Worm (Caenorhabditis elegans) whole organism, L4 larva: ENCODE measurements around the gene R07B7.9.

Experiments used
- F26F4.8 ChIP-seq: fragments of 200-800 bp; sonication (Bioruptor generic); conservative IDR thresholded peaks from 2 replicates; pipeline ENCODE4 v1.3.6; 2022; ENCODE audit warnings: missing genetic modification characterization, missing compliant biosample characterization
- F44E2.7 ChIP-seq: fragments of 200-800 bp; sonication (Bioruptor generic); IDR thresholded peaks from 2 replicates; pipeline ENCODE4 v2.1.2; 2022; ENCODE audit warnings: missing genetic modification characterization, missing compliant biosample characterization
- R02D3.7 ChIP-seq: fragments of 150-350 bp; sonication (generic microtip); optimal IDR thresholded peaks from 3 replicates; lab custom pipeline; 2014; ENCODE audit warnings: missing biosample characterization, missing genetic modification characterization
- T20F7.1 ChIP-seq: fragments of 200-800 bp; sonication (Bioruptor generic); optimal IDR thresholded peaks from 2 replicates; lab custom pipeline; 2018; ENCODE audit warnings: mild to moderate bottlenecking, missing genetic modification characterization, missing compliant biosample characterization
- Y5F2A.4 ChIP-seq: fragments of 200-800 bp; sonication (Bioruptor generic); optimal IDR thresholded peaks from 2 replicates; lab custom pipeline; 2018; ENCODE audit warnings: mild to moderate bottlenecking, missing genetic modification characterization, missing compliant biosample characterization
- aha-1 ChIP-seq: fragments of 150-350 bp; peaks from one replicate; lab custom pipeline; 2014; ENCODE audit warnings: missing biosample characterization, missing genetic modification characterization
- attf-4 ChIP-seq: sonication (generic microtip); optimal IDR thresholded peaks from 3 replicates; lab custom pipeline; 2017; ENCODE audit warnings: missing biosample characterization, missing genetic modification characterization
- ceh-62 ChIP-seq: sonication (generic microtip); optimal IDR thresholded peaks from 2 replicates; lab custom pipeline; 2017; ENCODE audit warnings: missing biosample characterization, missing genetic modification characterization
- daf-12 ChIP-seq: fragments of 150-350 bp; optimal IDR thresholded peaks from 2 replicates; lab custom pipeline; 2014; ENCODE audit warnings: missing biosample characterization, missing genetic modification reagents, missing genetic modification characterization
- daf-16 ChIP-seq, 3 experiments: sonication (generic microtip); optimal IDR thresholded peaks; 2 replicates each; lab custom pipeline; 2016 to 2017; ENCODE audit warnings: missing genetic modification characterization in 3 of 3, missing genetic modification reagents in 3 of 3, mild to moderate bottlenecking in 2 of 3, missing compliant biosample characterization in 2 of 3, missing biosample characterization in 1 of 3, moderate library complexity in 1 of 3
- dpl-1 ChIP-seq: fragments of 150-350 bp; optimal IDR thresholded peaks from 2 replicates; lab custom pipeline; 2014; ENCODE audit warnings: missing biosample characterization, missing genetic modification reagents, missing genetic modification characterization
- duxl-1 ChIP-seq: sonication (generic microtip); optimal IDR thresholded peaks from 2 replicates; lab custom pipeline; 2016; ENCODE audit warnings: mild to moderate bottlenecking, missing genetic modification characterization, moderate library complexity, missing compliant biosample characterization; ENCODE audit not compliant: poor library complexity
- dve-1 ChIP-seq: sonication (generic microtip); optimal IDR thresholded peaks from 2 replicates; lab custom pipeline; 2017; ENCODE audit warnings: antibody characterized with exemption, mild to moderate bottlenecking, missing genetic modification characterization, missing compliant biosample characterization; ENCODE audit not compliant: insufficient read depth
- hlh-30 ChIP-seq: sonication (generic microtip); optimal IDR thresholded peaks from 2 replicates; lab custom pipeline; 2017; ENCODE audit warnings: antibody characterized with exemption, mild to moderate bottlenecking, missing genetic modification characterization, missing compliant biosample characterization; ENCODE audit not compliant: insufficient read depth
- lim-7 ChIP-seq: fragments of 200-800 bp; sonication (Bioruptor generic); IDR thresholded peaks from 2 replicates; pipeline ENCODE4 v1.3.6; 2022; ENCODE audit warnings: missing genetic modification characterization, missing compliant biosample characterization
- lin-15B ChIP-seq: fragments of 150-350 bp; sonication (generic microtip); optimal IDR thresholded peaks from 3 replicates; lab custom pipeline; 2014; ENCODE audit warnings: missing biosample characterization, missing genetic modification characterization
- lin-29 ChIP-seq: fragments of 200-800 bp; sonication (Bioruptor generic); IDR thresholded peaks from 2 replicates; pipeline ENCODE4 v1.3.6; 2022; ENCODE audit warnings: missing genetic modification reagents, missing genetic modification characterization, missing compliant biosample characterization
- lin-38 ChIP-seq: fragments of 200-800 bp; sonication (Bioruptor generic); IDR thresholded peaks from 2 replicates; pipeline ENCODE4 v1.3.6; 2022; ENCODE audit warnings: missing genetic modification reagents, missing genetic modification characterization, missing compliant biosample characterization
- lsy-2 ChIP-seq, 2 experiments: fragments of 150-350 bp in 1 of 2; sonication (generic microtip) in 1 of 2; optimal IDR thresholded peaks; 2 replicates each; lab custom pipeline; 2014 to 2017; ENCODE audit warnings: missing biosample characterization in 2 of 2, missing genetic modification characterization in 2 of 2
- madf-9 ChIP-seq: fragments of 200-800 bp; sonication (Bioruptor generic); conservative IDR thresholded peaks from 2 replicates; pipeline ENCODE4 v1.3.6; 2022; ENCODE audit warnings: missing genetic modification reagents, missing genetic modification characterization, missing compliant biosample characterization
- mes-2 ChIP-seq: sonication (generic microtip); optimal IDR thresholded peaks from 2 replicates; lab custom pipeline; 2016; ENCODE audit warnings: missing genotype, mild to moderate bottlenecking, missing genetic modification characterization, missing compliant biosample characterization; ENCODE audit not compliant: poor library complexity, severe bottlenecking
- mxl-3 ChIP-seq: fragments of 200-800 bp; sonication (Bioruptor generic); optimal IDR thresholded peaks from 2 replicates; lab custom pipeline; 2018; ENCODE audit warnings: mild to moderate bottlenecking, missing genetic modification characterization, missing compliant biosample characterization
- nhr-11 ChIP-seq: fragments of 150-350 bp; optimal IDR thresholded peaks from 2 replicates; lab custom pipeline; 2014; ENCODE audit warnings: missing biosample characterization, missing genetic modification characterization
- nhr-237 ChIP-seq: sonication (generic microtip); optimal IDR thresholded peaks from 2 replicates; lab custom pipeline; 2017; ENCODE audit warnings: missing biosample characterization, missing genetic modification characterization
- nhr-25 ChIP-seq: sonication (generic microtip); optimal IDR thresholded peaks from 2 replicates; lab custom pipeline; 2017; ENCODE audit warnings: missing genetic modification characterization, mild to moderate bottlenecking, missing compliant biosample characterization, antibody characterized with exemption, moderate library complexity, borderline replicate concordance; ENCODE audit not compliant: insufficient read depth
- nhr-28 ChIP-seq: fragments of 150-350 bp; optimal IDR thresholded peaks from 2 replicates; lab custom pipeline; 2014; ENCODE audit warnings: missing biosample characterization, missing genetic modification characterization
- nhr-41 ChIP-seq: fragments of 200-800 bp; sonication (Bioruptor generic); IDR thresholded peaks from 2 replicates; pipeline ENCODE4 v1.3.6; 2022; ENCODE audit warnings: missing genetic modification reagents, missing genetic modification characterization, missing compliant biosample characterization
- nhr-77 ChIP-seq: fragments of 150-350 bp; optimal IDR thresholded peaks from 2 replicates; lab custom pipeline; 2014; ENCODE audit warnings: missing biosample characterization, missing genetic modification characterization
- pha-4 ChIP-seq, 2 experiments: fragments of 150-350 bp in 1 of 2; fragments of 200-800 bp in 1 of 2; sonication (Bioruptor generic) in 1 of 2; IDR thresholded peaks in 1 of 2; optimal IDR thresholded peaks in 1 of 2; 2 replicates each; pipeline versions ENCODE4 v1.3.6 to Lab custom; 2014 to 2022; ENCODE audit warnings: missing genetic modification characterization in 2 of 2, missing genetic modification reagents in 2 of 2, missing biosample characterization in 1 of 2, missing compliant biosample characterization in 1 of 2
- pqm-1 ChIP-seq: sonication (generic microtip); optimal IDR thresholded peaks from 2 replicates; lab custom pipeline; 2017; ENCODE audit warnings: missing biosample characterization, missing genetic modification characterization
- rbr-2 ChIP-seq: sonication (generic microtip); optimal IDR thresholded peaks from 2 replicates; lab custom pipeline; 2016; ENCODE audit warnings: missing genotype, missing genetic modification characterization, missing compliant biosample characterization
- set-16 ChIP-seq: fragments of 200-800 bp; sonication (Bioruptor generic); IDR thresholded peaks from 2 replicates; pipeline ENCODE4 v1.3.6; 2022; ENCODE audit warnings: missing genetic modification reagents, missing genetic modification characterization, missing compliant biosample characterization
- snpc-4 ChIP-seq: fragments of 150-350 bp; optimal IDR thresholded peaks from 2 replicates; lab custom pipeline; 2014; ENCODE audit warnings: missing biosample characterization, missing genetic modification characterization
- spr-3 ChIP-seq: fragments of 200-800 bp; sonication (Bioruptor generic); optimal IDR thresholded peaks from 2 replicates; lab custom pipeline; 2018; ENCODE audit warnings: mild to moderate bottlenecking, missing genetic modification characterization, missing compliant biosample characterization
- tag-97 ChIP-seq: fragments of 200-800 bp; sonication (Bioruptor generic); IDR thresholded peaks from 2 replicates; pipeline ENCODE4 v1.3.6; 2022; ENCODE audit warnings: missing genetic modification characterization, missing compliant biosample characterization
- tra-1 ChIP-seq: fragments of 200-800 bp; sonication (Bioruptor generic); IDR thresholded peaks from 2 replicates; pipeline ENCODE4 v1.3.6; 2022; ENCODE audit warnings: missing genetic modification reagents, missing genetic modification characterization, missing compliant biosample characterization
- zag-1 ChIP-seq: fragments of 150-350 bp; optimal IDR thresholded peaks from 2 replicates; lab custom pipeline; 2014; ENCODE audit warnings: missing biosample characterization, missing genetic modification characterization
- zfp-2 ChIP-seq: sonication (generic microtip); optimal IDR thresholded peaks from 2 replicates; lab custom pipeline; 2016; ENCODE audit warnings: mild to moderate bottlenecking, missing genetic modification characterization, missing compliant biosample characterization
- zfp-3 ChIP-seq: fragments of 200-800 bp; sonication (Bioruptor generic); conservative IDR thresholded peaks from 2 replicates; pipeline ENCODE4 v1.3.6; 2022; ENCODE audit warnings: missing genetic modification reagents, missing genetic modification characterization, missing compliant biosample characterization
- zip-11 ChIP-seq: fragments of 200-800 bp; sonication (Bioruptor generic); IDR thresholded peaks from 2 replicates; pipeline ENCODE4 v1.3.6; 2022; ENCODE audit warnings: missing genetic modification characterization, missing compliant biosample characterization
- zip-2 ChIP-seq: fragments of 150-350 bp; optimal IDR thresholded peaks from 2 replicates; lab custom pipeline; 2014; ENCODE audit warnings: missing biosample characterization, missing genetic modification characterization
- ztf-11 ChIP-seq: fragments of 150-350 bp; optimal IDR thresholded peaks from 2 replicates; lab custom pipeline; 2014; ENCODE audit warnings: missing biosample characterization, missing genetic modification characterization

Gene R07B7.9

DNA sequence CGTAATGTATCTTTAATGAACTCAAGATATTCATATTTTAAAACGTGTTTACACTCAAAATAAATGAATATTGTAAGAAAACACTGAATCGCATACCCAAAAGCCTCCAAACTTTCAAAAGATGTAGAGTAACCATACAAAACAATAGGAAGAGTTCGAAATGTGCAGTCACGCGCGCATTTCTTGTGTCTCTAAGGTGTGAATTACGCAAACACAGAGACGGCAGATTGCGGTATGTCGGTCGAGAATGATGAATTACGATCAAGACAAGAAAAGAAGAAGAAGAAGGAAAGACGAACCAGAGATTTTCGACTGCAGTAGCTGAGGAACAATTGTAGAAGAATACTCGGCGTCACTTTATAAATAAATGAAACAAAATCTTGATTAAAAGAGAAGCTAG lies 31.3 kb upstream of the R07B7.9 start, which contains the start of gene lhpp-1 (continued):
- TF ChIP-seq mes-2: peak; percentile 19
- no peak for TF ChIP-seq lin-29 (GFP tag; lab: Robert Waterston, UW)
- TF ChIP-seq pha-4 (GFP tag; IDR thresholded peaks at IDR 0.05; lab: Robert Waterston, UW): no peak
- TF ChIP-seq pha-4 (tag; optimal IDR thresholded peaks at IDR 0.05; lab: Kevin White, UChicago): no peak
- peak; percentile 11 for TF ChIP-seq dpl-1 (GFP tag; lab: Kevin White, UChicago)

DNA sequence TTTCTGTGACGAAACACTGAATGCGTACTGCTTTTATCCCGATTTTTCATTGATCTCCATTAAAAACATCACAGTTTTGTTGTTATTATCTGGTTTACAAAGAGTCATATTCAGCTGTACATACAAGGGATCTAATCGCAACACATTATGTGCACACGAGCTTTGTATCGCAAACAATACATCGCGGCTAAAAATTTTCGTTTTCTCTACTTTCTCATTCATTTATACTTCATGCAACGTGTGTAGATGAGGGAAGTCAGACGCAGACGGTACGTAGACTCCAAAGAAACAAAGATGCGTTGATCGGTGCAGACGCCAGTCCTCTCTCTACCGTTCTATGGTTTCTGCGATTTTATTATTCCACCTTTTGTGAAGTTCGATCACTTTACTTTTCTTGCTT lies 26.7 kb upstream of the R07B7.9 start, which contains the start of gene nhr-136:
nhr-136 (plus strand) TSS at position 301 of the 400 bp plus-strand sequence.
- TF ChIP-seq zip-2 (tag; lab: Kevin White, UChicago): no peak
- TF ChIP-seq nhr-28: peak; percentile 42
- TF ChIP-seq dve-1 (tag; lab: Kevin White, UChicago): peak; percentile 26
- TF ChIP-seq daf-16 (GFP tag; optimal IDR thresholded peaks at IDR 0.05; lab: Kevin White, UChicago): no peak
- peak; percentile 5 for TF ChIP-seq daf-16 (tag; optimal IDR thresholded peaks at IDR 0.05; lab: Kevin White, UChicago)
- TF ChIP-seq mxl-3 (GFP tag; lab: Kevin White, UChicago): peak; percentile 39
- TF ChIP-seq tag-97 (GFP tag; lab: Robert Waterston, UW): no peak
- TF ChIP-seq F44E2.7 (GFP tag; lab: Robert Waterston, UW): no peak

DNA sequence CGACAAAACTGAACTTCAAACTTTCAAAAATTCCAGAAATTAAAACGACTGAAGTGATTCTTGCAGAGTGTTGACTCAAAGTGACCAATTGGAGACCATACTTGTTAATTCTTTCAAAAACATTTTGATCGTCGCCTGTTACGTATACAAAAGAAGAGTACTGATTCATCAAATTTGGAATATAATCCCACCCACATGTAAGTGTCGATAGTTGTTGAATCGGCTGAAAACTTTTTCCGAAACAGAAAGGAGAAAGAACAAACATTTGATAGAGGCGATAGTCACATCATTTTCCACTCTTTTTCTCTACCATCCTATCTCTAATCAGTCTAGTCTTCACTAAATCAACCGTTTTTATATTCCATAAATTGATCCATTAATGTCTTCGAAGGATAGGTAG lies 23.7 kb upstream of the R07B7.9 start, which contains the start of gene nhr-153:
nhr-153 (plus strand) TSS at position 301 of the 400 bp plus-strand sequence.
- TF ChIP-seq nhr-28: peak; percentile 19
- peak; percentile 67 for TF ChIP-seq aha-1 (tag; lab: Kevin White, UChicago)
- no peak for TF ChIP-seq daf-16 (GFP tag; optimal IDR thresholded peaks at IDR 0.05; lab: Kevin White, UChicago)
- TF ChIP-seq daf-16 (tag; optimal IDR thresholded peaks at IDR 0.05; lab: Kevin White, UChicago): no peak
- TF ChIP-seq, all 104 proteins: peak for 2

DNA sequence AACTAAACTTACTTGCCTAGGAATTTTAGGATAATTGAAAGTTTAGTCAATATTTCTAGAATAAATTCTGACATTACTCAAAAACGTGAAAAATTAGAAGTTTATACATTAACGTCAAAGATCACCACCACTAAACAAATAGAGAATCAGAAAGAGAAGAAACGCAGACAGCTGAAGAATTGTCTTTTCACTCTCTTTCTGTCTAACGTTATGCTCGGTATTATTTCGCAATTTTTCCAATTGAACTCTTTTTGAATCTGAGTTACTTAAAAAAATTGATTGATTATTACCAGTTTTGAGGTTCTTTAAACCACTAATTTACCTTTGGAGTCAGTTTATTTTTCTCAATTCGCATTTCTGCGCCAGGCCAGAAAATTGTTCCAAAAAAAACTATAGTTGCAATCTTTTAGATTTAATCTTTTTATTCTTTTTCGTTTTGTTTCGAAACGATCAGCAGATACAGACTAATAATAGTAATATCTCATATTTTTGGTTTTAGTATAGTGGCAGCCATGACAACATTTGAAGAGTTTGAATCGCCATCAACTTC lies 20.7 kb upstream of the R07B7.9 start, which contains the start of gene nhr-154:
nhr-154 (plus strand) TSS at position 500 of the 550 bp plus-strand sequence.
- no peak for TF ChIP-seq lin-15B (tag; lab: Kevin White, UChicago)
- no peak for TF ChIP-seq nhr-237 (tag; lab: Kevin White, UChicago)
- TF ChIP-seq duxl-1 (tag; lab: Kevin White, UChicago): no peak
- no peak for TF ChIP-seq snpc-4 (tag; lab: Kevin White, UChicago)
- no peak for TF ChIP-seq tra-1 (GFP tag; lab: Robert Waterston, UW)
- peak; percentile 4 for TF ChIP-seq pqm-1 (tag; lab: Kevin White, UChicago)
- TF ChIP-seq nhr-77 (tag; lab: Kevin White, UChicago): no peak
- TF ChIP-seq hlh-30 (tag; lab: Kevin White, UChicago): no peak
- no peak for TF ChIP-seq ztf-11 (tag; lab: Kevin White, UChicago)
- no peak for TF ChIP-seq F44E2.7 (GFP tag; lab: Robert Waterston, UW)
- TF ChIP-seq rbr-2 (tag; lab: Kevin White, UChicago): no peak
- no peak for TF ChIP-seq zip-11 (GFP tag; lab: Robert Waterston, UW)
- no peak for TF ChIP-seq zfp-2 (tag; lab: Kevin White, UChicago)
- no peak for TF ChIP-seq spr-3
- no peak for TF ChIP-seq tag-97 (GFP tag; lab: Robert Waterston, UW)
- TF ChIP-seq lsy-2 (tag; optimal IDR thresholded peaks at IDR 0.05; lab: Kevin White, UChicago): peak in 1 of 2 experiments; percentile 49
- TF ChIP-seq ceh-62: no peak
- no peak for TF ChIP-seq nhr-11 (tag; lab: Kevin White, UChicago)
- TF ChIP-seq nhr-41 (GFP tag; lab: Robert Waterston, UW): no peak
- no peak for TF ChIP-seq T20F7.1 (GFP tag; lab: Kevin White, UChicago)
- TF ChIP-seq lin-38 (GFP tag; lab: Robert Waterston, UW): no peak
- TF ChIP-seq F26F4.8 (GFP tag; lab: Robert Waterston, UW): no peak
- TF ChIP-seq madf-9 (GFP tag; lab: Robert Waterston, UW): no peak
- TF ChIP-seq lim-7: no peak
- TF ChIP-seq pha-4 (GFP tag; IDR thresholded peaks at IDR 0.05; lab: Robert Waterston, UW): no peak
- no peak for TF ChIP-seq pha-4 (tag; optimal IDR thresholded peaks at IDR 0.05; lab: Kevin White, UChicago)
- TF ChIP-seq zfp-3 (GFP tag; lab: Robert Waterston, UW): no peak
- TF ChIP-seq set-16: no peak
- TF ChIP-seq daf-12: no peak
- TF ChIP-seq Y5F2A.4: no peak
- no peak for TF ChIP-seq attf-4 (tag; lab: Kevin White, UChicago)
- TF ChIP-seq zag-1 (tag; lab: Kevin White, UChicago): no peak
- no peak for TF ChIP-seq nhr-25
- TF ChIP-seq dpl-1 (GFP tag; lab: Kevin White, UChicago): no peak
- no peak for TF ChIP-seq mes-2
- no peak for TF ChIP-seq R02D3.7 (tag; lab: Kevin White, UChicago)
